Worm (Caenorhabditis elegans) whole organism, L4 larva: ENCODE data around the gene pdi-2.

Experiments
- fkh-10 ChIP-seq: fragments of 150-350 bp; optimal IDR thresholded peaks from 2 replicates; lab custom pipeline; 2014; ENCODE audit warnings: missing biosample characterization, missing genetic modification reagents, missing genetic modification characterization
- nhr-111 ChIP-seq: fragments of 200-800 bp; sonication (Bioruptor generic); optimal IDR thresholded peaks from 2 replicates; lab custom pipeline; 2018; ENCODE audit warnings: mild to moderate bottlenecking, missing genetic modification characterization, missing compliant biosample characterization

- TF ChIP-seq nhr-111 (GFP tag; lab: Kevin White, UChicago) (no peak), fkh-10 (no peak)
Measured at ce11 chrX:4480800-4481199, 43.2 kb upstream of the pdi-2 start.
